Fruit fly (Drosophila melanogaster) whole organism, embryonic: Measurements from ENCODE around the gene CG13931.

Experiments used
- CG11093 ChIP-seq: fragments of 200-800 bp; sonication (Bioruptor generic); IDR thresholded peaks from 3 replicates; pipeline ENCODE4 v1.3.6; 2022; ENCODE audit warnings: missing biosample characterization, missing genetic modification characterization
- CG12219 ChIP-seq: fragments of 200-800 bp; sonication (Bioruptor generic); optimal IDR thresholded peaks from 3 replicates; lab custom pipeline; 2018; ENCODE audit warnings: missing biosample characterization, mild to moderate bottlenecking, missing genetic modification characterization
- CG15601 ChIP-seq: fragments of 200-800 bp; sonication (Bioruptor generic); optimal IDR thresholded peaks from 3 replicates; lab custom pipeline; 2019; ENCODE audit warnings: missing biosample characterization, mild to moderate bottlenecking, missing genetic modification characterization, moderate library complexity
- CG1603 ChIP-seq: fragments of 200-800 bp; sonication (Bioruptor generic); optimal IDR thresholded peaks from 2 replicates; lab custom pipeline; 2019; ENCODE audit warnings: missing biosample characterization, mild to moderate bottlenecking, missing genetic modification characterization, moderate library complexity
- CG34224 ChIP-seq: fragments of 200-800 bp; sonication (Bioruptor generic); IDR thresholded peaks from 3 replicates; pipeline ENCODE4 v1.3.6; 2022; ENCODE audit warnings: missing biosample characterization, missing genetic modification characterization; ENCODE audit not compliant: partially characterized antibody
- CG34376 ChIP-seq: fragments of 200-800 bp; sonication (Bioruptor generic); optimal IDR thresholded peaks from 2 replicates; lab custom pipeline; 2018; ENCODE audit warnings: missing biosample characterization, mild to moderate bottlenecking, missing genetic modification characterization
- CG6813 ChIP-seq: fragments of 200-800 bp; sonication (Bioruptor generic); optimal IDR thresholded peaks from 2 replicates; lab custom pipeline; 2017; ENCODE audit warnings: missing biosample characterization, missing genetic modification characterization, mild to moderate bottlenecking, moderate library complexity, missing genetic modification reagents
- HHEX ChIP-seq: fragments of 200-800 bp; sonication (Bioruptor generic); optimal IDR thresholded peaks from 3 replicates; lab custom pipeline; 2017; ENCODE audit warnings: missing biosample characterization, mild to moderate bottlenecking, missing genetic modification characterization, missing genetic modification reagents
- usp ChIP-seq: fragments of >200 bp; optimal IDR thresholded peaks from 2 replicates; lab custom pipeline; 2017; ENCODE audit warnings: missing biosample characterization, missing genetic modification characterization

DNA sequence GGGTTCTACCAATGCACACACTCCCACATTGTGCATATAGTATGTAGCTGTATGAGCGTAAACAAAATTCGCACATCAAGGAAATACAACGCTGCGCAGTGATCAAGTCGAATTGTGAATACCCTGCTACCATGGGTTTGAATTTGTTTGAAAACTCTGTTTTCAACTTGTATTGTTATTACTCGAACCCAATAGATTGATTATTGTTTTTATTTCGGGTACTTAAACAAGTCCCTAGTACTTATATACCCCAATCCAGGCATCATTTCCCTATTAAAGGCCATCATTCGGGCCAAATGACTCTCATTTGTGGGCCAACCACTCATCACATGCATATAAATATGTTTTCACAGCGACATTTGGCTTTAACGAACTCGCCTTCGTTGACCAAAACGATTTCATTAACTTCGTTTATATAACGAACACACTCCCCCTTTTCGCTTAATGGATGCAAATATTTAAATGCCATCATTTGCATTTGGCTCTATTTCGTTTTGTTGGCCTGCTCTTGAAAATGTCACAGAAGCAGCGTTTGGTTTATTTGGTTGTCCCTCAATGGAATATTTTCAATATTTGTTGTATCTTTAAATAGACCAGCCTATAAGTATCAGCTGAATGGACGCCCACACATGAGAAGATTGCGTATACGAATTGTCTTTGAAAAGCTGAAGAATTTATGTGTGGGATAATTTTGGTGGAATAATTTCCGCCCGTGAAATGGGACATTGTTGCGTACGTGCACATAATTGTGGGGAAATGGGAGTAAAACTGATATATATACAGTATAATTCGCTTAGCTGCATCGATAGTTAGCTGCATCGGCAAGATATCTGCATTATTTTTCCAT lies 38.1 kb upstream of the CG13931 start:
- no peak for TF ChIP-seq usp (GFP tag; lab: Kevin White, UChicago)
- peak; percentile 37 for TF ChIP-seq HHEX (GFP tag; lab: Kevin White, UChicago)
- peak; percentile 73 for TF ChIP-seq CG12219 (GFP tag; lab: Kevin White, UChicago)
- TF ChIP-seq CG6813 (GFP tag; lab: Kevin White, UChicago), result no peak
- no peak for TF ChIP-seq CG34376 (GFP tag; lab: Kevin White, UChicago)
- TF ChIP-seq CG1603 (tag; lab: Kevin White, UChicago), result peak; percentile 70
- TF ChIP-seq CG11093 (GFP tag; lab: Robert Waterston, UW), result 0 out of 3 replicates have a peak, but pooled peaks have one; percentile 41
- no peak for TF ChIP-seq CG34224 (GFP tag; lab: Robert Waterston, UW)
- no peak for TF ChIP-seq CG15601
